Fruit fly (Drosophila melanogaster): ENCODE data around the gene CG3337.

The CG3337 gene

DNA sequence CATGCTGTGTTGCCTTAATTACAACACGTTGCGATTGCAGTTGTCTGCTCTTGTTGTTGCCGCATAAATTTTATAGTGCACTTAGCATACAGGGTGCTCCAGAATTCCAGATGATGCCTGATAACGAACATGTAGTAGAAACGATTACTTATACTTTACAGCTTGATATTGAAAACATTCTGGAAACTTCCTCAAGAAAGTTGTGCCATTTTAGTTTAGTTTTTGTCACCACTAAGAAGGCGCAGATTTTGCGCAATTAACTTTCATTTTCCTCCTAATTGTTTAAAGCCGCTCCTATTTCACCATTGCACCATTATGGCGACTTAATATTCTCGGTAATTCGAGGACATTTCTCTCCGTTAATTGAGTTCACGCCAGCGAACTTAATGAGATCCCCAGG is 31.1 kb downstream of the CG3337 start:
- no peak for TF ChIP-seq CG6854 (GFP tag; optimal IDR thresholded peaks at IDR 0.05)
- TF ChIP-seq CG3919 (GFP tag; optimal IDR thresholded peaks at IDR 0.05): peak; percentile 18
- no peak for TF ChIP-seq CG34406 (GFP tag; optimal IDR thresholded peaks at IDR 0.05)
- TF ChIP-seq CG3032 (tag; optimal IDR thresholded peaks at IDR 0.05): peak; percentile 44
- TF ChIP-seq salr (GFP tag; optimal IDR thresholded peaks at IDR 0.05): peak in 1 of 2 experiments; percentile 3
- TF ChIP-seq esn (GFP tag; optimal IDR thresholded peaks at IDR 0.05): no peak
- no peak for TF ChIP-seq CG31627 (GFP tag; optimal IDR thresholded peaks at IDR 0.05)
- TF ChIP-seq fd59A (GFP tag; optimal IDR thresholded peaks at IDR 0.05): no peak
- TF ChIP-seq Smox (GFP tag; optimal IDR thresholded peaks at IDR 0.05): no peak
- TF ChIP-seq CG8632 (GFP tag; optimal IDR thresholded peaks at IDR 0.05): no peak
- no peak for TF ChIP-seq CG6276 (GFP tag; optimal IDR thresholded peaks at IDR 0.05)
- no peak for TF ChIP-seq CG8319 (GFP tag; optimal IDR thresholded peaks at IDR 0.05)
- TF ChIP-seq CG6792 (GFP tag; optimal IDR thresholded peaks at IDR 0.05): no peak
- TF ChIP-seq Eip78C (GFP tag): peak; percentile 81
- TF ChIP-seq Eip75B (GFP tag; optimal IDR thresholded peaks at IDR 0.05): peak; percentile 17
- no peak for TF ChIP-seq CG1621 (tag; optimal IDR thresholded peaks at IDR 0.05)
- TF ChIP-seq fd85E (GFP tag; optimal IDR thresholded peaks at IDR 0.05): no peak
- TF ChIP-seq OdsH (GFP tag; optimal IDR thresholded peaks at IDR 0.05): peak; percentile 6
- TF ChIP-seq fkh (GFP tag; optimal IDR thresholded peaks at IDR 0.05): no peak
- TF ChIP-seq pdm3 (GFP tag; optimal IDR thresholded peaks at IDR 0.05): peak; percentile 15
- TF ChIP-seq CG4318 (GFP tag; optimal IDR thresholded peaks at IDR 0.05): no peak
- no peak for TF ChIP-seq CG6163 (GFP tag; IDR thresholded peaks at IDR 0.05)
- peak; percentile 2 for TF ChIP-seq spab (GFP tag; optimal IDR thresholded peaks at IDR 0.05)
- peak; percentile 5 for TF ChIP-seq achi (GFP tag; optimal IDR thresholded peaks at IDR 0.05)
- peak in 1 of 2 experiments; percentile 61 for TF ChIP-seq ss (GFP tag; optimal IDR thresholded peaks at IDR 0.05)
- TF ChIP-seq CG15336 (GFP tag; IDR thresholded peaks at IDR 0.05): no peak
- TF ChIP-seq Blimp-1 (GFP tag; optimal IDR thresholded peaks at IDR 0.05): no peak
- no peak for TF ChIP-seq Sox15 (GFP tag; optimal IDR thresholded peaks at IDR 0.05)
- peak; percentile 31 for TF ChIP-seq Ets96B (tag; optimal IDR thresholded peaks at IDR 0.05)
- TF ChIP-seq CG6808 (GFP tag; optimal IDR thresholded peaks at IDR 0.05): peak; percentile 44
- no peak for TF ChIP-seq CG11902 (GFP tag; optimal IDR thresholded peaks at IDR 0.05)
- no peak for TF ChIP-seq acj6 (GFP tag; optimal IDR thresholded peaks at IDR 0.05)
- TF ChIP-seq net (GFP tag; optimal IDR thresholded peaks at IDR 0.05): no peak
- no peak for TF ChIP-seq CG8119 (GFP tag; IDR thresholded peaks at IDR 0.05)
- TF ChIP-seq CG32006 (GFP tag; optimal IDR thresholded peaks at IDR 0.05): peak; percentile 3
- no peak for TF ChIP-seq Met (GFP tag; optimal IDR thresholded peaks at IDR 0.05)
- no peak for TF ChIP-seq Eip93F (GFP tag; optimal IDR thresholded peaks at IDR 0.05)
- TF ChIP-seq topi (GFP tag; optimal IDR thresholded peaks at IDR 0.05): no peak
- no peak for TF ChIP-seq Hr38 (GFP tag; optimal IDR thresholded peaks at IDR 0.05)
- no peak for TF ChIP-seq dac (GFP tag; optimal IDR thresholded peaks at IDR 0.05)
- no peak for TF ChIP-seq cyc (GFP tag; optimal IDR thresholded peaks at IDR 0.05)
- TF ChIP-seq CG10631 (GFP tag; optimal IDR thresholded peaks at IDR 0.05): peak; percentile 11
- TF ChIP-seq CG10669 (GFP tag; optimal IDR thresholded peaks at IDR 0.05): peak; percentile 45
- no peak for TF ChIP-seq CG7368 (GFP tag; optimal IDR thresholded peaks at IDR 0.05)
- no peak for TF ChIP-seq dsx (GFP tag; optimal IDR thresholded peaks at IDR 0.05; ENCODE audit: poor library complexity, severe bottlenecking)
- TF ChIP-seq Gug (GFP tag; IDR thresholded peaks at IDR 0.05): no peak
- TF ChIP-seq Lpt (GFP tag; optimal IDR thresholded peaks at IDR 0.05): no peak
- TF ChIP-seq eg (GFP tag; IDR thresholded peaks at IDR 0.05): 0 out of 3 replicates have a peak, but pooled peaks have one; percentile 10
- no peak for TF ChIP-seq vri (GFP tag; optimal IDR thresholded peaks at IDR 0.05)
- TF ChIP-seq lz (GFP tag; optimal IDR thresholded peaks at IDR 0.05): no peak
- no peak for TF ChIP-seq CG11294 (GFP tag; IDR thresholded peaks at IDR 0.05)
- TF ChIP-seq CG11762 (GFP tag; optimal IDR thresholded peaks at IDR 0.05; ENCODE audit: insufficient read depth): no peak
- no peak for TF ChIP-seq CG9139 (GFP tag; optimal IDR thresholded peaks at IDR 0.05)
